Worm (Caenorhabditis elegans) whole organism, L4 larva: Measurements from ENCODE around the gene F18A1.1.

ENCODE experiments used
- ceh-20 ChIP-seq: fragments of 200-800 bp; sonication (Bioruptor generic); IDR thresholded peaks from 2 replicates; pipeline ENCODE4 v1.3.6; 2022; ENCODE audit warnings: missing genetic modification reagents, missing genetic modification characterization, missing compliant biosample characterization
- egl-43 ChIP-seq: fragments of 200-800 bp; sonication (Bioruptor generic); IDR thresholded peaks from 2 replicates; pipeline ENCODE4 v1.3.6; 2022; ENCODE audit warnings: missing genetic modification reagents, missing genetic modification characterization, missing compliant biosample characterization
- lin-13 ChIP-seq: fragments of 150-350 bp; optimal IDR thresholded peaks from 2 replicates; lab custom pipeline; 2014; ENCODE audit warnings: missing biosample characterization, missing genetic modification reagents, missing genetic modification characterization

- TF ChIP-seq egl-43 (no peak), ceh-20 (GFP tag; lab: Robert Waterston, UW) (no peak), lin-13 (GFP tag; lab: Kevin White, UChicago) (no peak)
These were observed 19.7 kb downstream of the F18A1.1 start for ce11 chrII:7704387-7704786.
